Fruit fly (Drosophila melanogaster) whole organism, embryonic: ENCODE results near the gene CG42728.

ENCODE experiments used
- Antp ChIP-seq: fragments of 200-800 bp; sonication (Bioruptor generic); optimal IDR thresholded peaks from 3 replicates; lab custom pipeline; 2016; ENCODE audit warnings: missing biosample characterization, missing genetic modification characterization
- Bgb ChIP-seq: fragments of 200-800 bp; sonication (Bioruptor generic); IDR thresholded peaks from 2 replicates; pipeline ENCODE4 v1.3.6; 2022; ENCODE audit warnings: missing biosample characterization, missing genetic modification characterization; ENCODE audit not compliant: partially characterized antibody
- CG10267 ChIP-seq: fragments of 200-800 bp; sonication (Bioruptor generic); optimal IDR thresholded peaks from 2 replicates; lab custom pipeline; 2018; ENCODE audit warnings: missing biosample characterization, mild to moderate bottlenecking, missing genetic modification characterization, moderate library complexity
- CG10654 ChIP-seq: fragments of 200-800 bp; sonication (Bioruptor generic); optimal IDR thresholded peaks from 2 replicates; lab custom pipeline; 2016; ENCODE audit warnings: missing biosample characterization, missing genetic modification characterization
- CG10979 ChIP-seq: fragments of 200-800 bp; sonication (Bioruptor generic); optimal IDR thresholded peaks from 2 replicates; lab custom pipeline; 2018; ENCODE audit warnings: missing biosample characterization, mild to moderate bottlenecking, missing genetic modification characterization, moderate library complexity
- CG11504 ChIP-seq: fragments of 200-800 bp; sonication (Bioruptor generic); optimal IDR thresholded peaks from 3 replicates; lab custom pipeline; 2019; ENCODE audit warnings: missing biosample characterization, mild to moderate bottlenecking, missing genetic modification characterization, moderate library complexity
- CG1233 ChIP-seq: fragments of 200-800 bp; sonication (Bioruptor generic); optimal IDR thresholded peaks from 4 replicates; lab custom pipeline; 2018; ENCODE audit warnings: missing biosample characterization, mild to moderate bottlenecking, missing genetic modification characterization
- CG13624 ChIP-seq: fragments of 200-800 bp; sonication (Bioruptor generic); optimal IDR thresholded peaks from 2 replicates; lab custom pipeline; 2016; ENCODE audit warnings: missing biosample characterization, missing genetic modification characterization
- CG15269 ChIP-seq: fragments of 200-800 bp; sonication (Bioruptor generic); optimal IDR thresholded peaks from 2 replicates; lab custom pipeline; 2018; ENCODE audit warnings: missing biosample characterization, mild to moderate bottlenecking, missing genetic modification characterization, moderate library complexity
- CG15601 ChIP-seq: fragments of 200-800 bp; sonication (Bioruptor generic); optimal IDR thresholded peaks from 3 replicates; lab custom pipeline; 2019; ENCODE audit warnings: missing biosample characterization, mild to moderate bottlenecking, missing genetic modification characterization, moderate library complexity
- CG1647 ChIP-seq: fragments of 200-800 bp; sonication (Bioruptor generic); optimal IDR thresholded peaks from 3 replicates; lab custom pipeline; 2016; ENCODE audit warnings: missing biosample characterization, missing genetic modification characterization
- CG18599 ChIP-seq: fragments of 200-800 bp; sonication (Bioruptor generic); optimal IDR thresholded peaks from 3 replicates; lab custom pipeline; 2017; ENCODE audit warnings: missing biosample characterization, missing genetic modification characterization, mild to moderate bottlenecking, moderate library complexity, missing genetic modification reagents
- CG2202 ChIP-seq: fragments of 200-800 bp; sonication (Bioruptor generic); optimal IDR thresholded peaks from 2 replicates; lab custom pipeline; 2018; ENCODE audit warnings: missing biosample characterization, mild to moderate bottlenecking, missing genetic modification characterization
- CG30020 ChIP-seq: fragments of 200-800 bp; optimal IDR thresholded peaks from 2 replicates; lab custom pipeline; 2019; ENCODE audit warnings: missing biosample characterization, mild to moderate bottlenecking, missing genetic modification characterization, moderate library complexity
- CG3281 ChIP-seq: fragments of 200-800 bp; sonication (Bioruptor generic); optimal IDR thresholded peaks from 3 replicates; lab custom pipeline; 2017; ENCODE audit warnings: missing biosample characterization, mild to moderate bottlenecking, missing genetic modification characterization
- CG4730 ChIP-seq: fragments of 200-800 bp; sonication (Bioruptor generic); IDR thresholded peaks from 2 replicates; pipeline ENCODE4 v1.3.6; 2022; ENCODE audit warnings: missing biosample characterization, missing genetic modification characterization
- CG6813 ChIP-seq: fragments of 200-800 bp; sonication (Bioruptor generic); optimal IDR thresholded peaks from 2 replicates; lab custom pipeline; 2017; ENCODE audit warnings: missing biosample characterization, missing genetic modification characterization, mild to moderate bottlenecking, moderate library complexity, missing genetic modification reagents
- CG7786 ChIP-seq: fragments of 200-800 bp; sonication (Bioruptor generic); optimal IDR thresholded peaks from 2 replicates; lab custom pipeline; 2016; ENCODE audit warnings: missing biosample characterization, missing genetic modification characterization
- CG8089 ChIP-seq: fragments of 200-800 bp; sonication (Bioruptor generic); optimal IDR thresholded peaks from 3 replicates; lab custom pipeline; 2016; ENCODE audit warnings: missing biosample characterization, missing genetic modification characterization
- CG8924 ChIP-seq: fragments of 200-800 bp; optimal IDR thresholded peaks from 3 replicates; lab custom pipeline; 2019; ENCODE audit warnings: missing biosample characterization, mild to moderate bottlenecking, missing genetic modification characterization, moderate library complexity
- CG9215 ChIP-seq: fragments of 200-800 bp; sonication (Bioruptor generic); IDR thresholded peaks from 2 replicates; pipeline ENCODE4 v1.3.6; 2022; ENCODE audit warnings: missing biosample characterization, missing genetic modification characterization
- D ChIP-seq, 2 experiments: fragments of 200-800 bp in 1 of 2; fragments of >200 bp in 1 of 2; sonication (Bioruptor generic) in 1 of 2; optimal IDR thresholded peaks; 2 replicates in 1 of 2; 3 replicates in 1 of 2; lab custom pipeline; 2017; ENCODE audit warnings: mild to moderate bottlenecking in 1 of 2, missing biosample characterization in 1 of 2, missing genetic modification characterization in 1 of 2, missing genetic modification reagents in 1 of 2
- Dfd ChIP-seq, 2 experiments: fragments of >200 bp; optimal IDR thresholded peaks; 2 replicates each; lab custom pipeline; 2017; ENCODE audit warnings: missing biosample characterization in 2 of 2, missing genetic modification characterization in 2 of 2
- Dp ChIP-seq: fragments of 200-800 bp; sonication (Bioruptor generic); optimal IDR thresholded peaks from 2 replicates; lab custom pipeline; 2018; ENCODE audit warnings: missing biosample characterization, mild to moderate bottlenecking, missing genetic modification characterization, moderate library complexity
- E2f1 ChIP-seq: fragments of 200-800 bp; sonication (Bioruptor generic); IDR thresholded peaks from 2 replicates; pipeline ENCODE4 v1.3.6; 2022; ENCODE audit warnings: missing biosample characterization, missing genetic modification characterization
- Fer3 ChIP-seq: fragments of 200-800 bp; sonication (Bioruptor generic); optimal IDR thresholded peaks from 2 replicates; lab custom pipeline; 2018; ENCODE audit warnings: missing biosample characterization, mild to moderate bottlenecking, missing genetic modification characterization, moderate library complexity
- Gug ChIP-seq: fragments of 200-800 bp; sonication (Bioruptor generic); IDR thresholded peaks from 4 replicates; pipeline ENCODE4 v1.3.6; 2022; ENCODE audit warnings: missing biosample characterization, missing genetic modification characterization
- Lpt ChIP-seq: fragments of >200 bp; optimal IDR thresholded peaks from 2 replicates; lab custom pipeline; 2018; ENCODE audit warnings: missing biosample characterization, missing genetic modification characterization
- Mad ChIP-seq: fragments of 200-800 bp; sonication (Bioruptor generic); optimal IDR thresholded peaks from 2 replicates; lab custom pipeline; 2016; ENCODE audit warnings: missing biosample characterization, missing genetic modification characterization
- NC2β ChIP-seq: fragments of 200-800 bp; sonication (Bioruptor generic); optimal IDR thresholded peaks from 2 replicates; lab custom pipeline; 2016; ENCODE audit warnings: missing biosample characterization, missing genetic modification characterization
- Opbp ChIP-seq: fragments of 200-800 bp; sonication (Bioruptor generic); IDR thresholded peaks from 3 replicates; pipeline ENCODE4 v1.3.6; 2022; ENCODE audit warnings: missing biosample characterization, missing genetic modification characterization; ENCODE audit not compliant: partially characterized antibody
- Pdp1 ChIP-seq, 2 experiments: fragments of 200-800 bp; sonication (Bioruptor generic); optimal IDR thresholded peaks; 3 replicates each; lab custom pipeline; 2016; ENCODE audit warnings: missing biosample characterization in 2 of 2, missing genetic modification characterization in 2 of 2, mild to moderate bottlenecking in 1 of 2, moderate library complexity in 1 of 2
- Ssrp ChIP-seq: fragments of 200-800 bp; sonication (Bioruptor generic); optimal IDR thresholded peaks from 2 replicates; lab custom pipeline; 2018; ENCODE audit warnings: missing biosample characterization, mild to moderate bottlenecking, missing genetic modification characterization, moderate library complexity
- Tbp ChIP-seq: fragments of >200 bp; optimal IDR thresholded peaks from 2 replicates; lab custom pipeline; 2018; ENCODE audit warnings: missing biosample characterization, missing genetic modification characterization
- bcd ChIP-seq: fragments of 200-800 bp; sonication (Bioruptor generic); optimal IDR thresholded peaks from 2 replicates; lab custom pipeline; 2017; ENCODE audit warnings: missing biosample characterization, mild to moderate bottlenecking, missing genetic modification characterization
- corto ChIP-seq: fragments of 200-800 bp; sonication (Bioruptor generic); optimal IDR thresholded peaks from 2 replicates; lab custom pipeline; 2016; ENCODE audit warnings: missing biosample characterization, mild to moderate bottlenecking, missing genetic modification characterization, moderate library complexity
- dimm ChIP-seq: fragments of 200-800 bp; sonication (Bioruptor generic); IDR thresholded peaks from 2 replicates; pipeline ENCODE4 v1.3.6; 2022; ENCODE audit warnings: missing biosample characterization, missing genetic modification characterization
- dm ChIP-seq: fragments of 200-800 bp; sonication (Bioruptor generic); optimal IDR thresholded peaks from 3 replicates; lab custom pipeline; 2016; ENCODE audit warnings: missing biosample characterization, missing genetic modification characterization
- eve ChIP-seq, 2 experiments: fragments of >200 bp; optimal IDR thresholded peaks; 2 replicates each; lab custom pipeline; 2017; ENCODE audit warnings: missing biosample characterization in 2 of 2, missing genetic modification characterization in 2 of 2
- gcm2 ChIP-seq: fragments of 200-800 bp; sonication (Bioruptor generic); optimal IDR thresholded peaks from 2 replicates; lab custom pipeline; 2016; ENCODE audit warnings: missing biosample characterization, missing genetic modification characterization
- sens-2 ChIP-seq: fragments of 200-800 bp; sonication (Bioruptor generic); IDR thresholded peaks from 2 replicates; pipeline ENCODE4 v1.3.6; 2022; ENCODE audit warnings: missing biosample characterization, missing genetic modification characterization
- sima ChIP-seq: fragments of 200-800 bp; sonication (Bioruptor generic); optimal IDR thresholded peaks from 2 replicates; lab custom pipeline; 2016; ENCODE audit warnings: missing biosample characterization, missing genetic modification characterization
- slbo ChIP-seq: fragments of 200-800 bp; sonication (Bioruptor generic); IDR thresholded peaks from 2 replicates; pipeline ENCODE4 v1.3.6; 2022; ENCODE audit warnings: missing biosample characterization, missing genetic modification characterization
- so ChIP-seq: fragments of 200-800 bp; sonication (Bioruptor generic); IDR thresholded peaks from 3 replicates; pipeline ENCODE4 v1.3.6; 2022; ENCODE audit warnings: missing biosample characterization, missing genetic modification characterization
- stc ChIP-seq: fragments of 200-800 bp; sonication (Bioruptor generic); IDR thresholded peaks from 2 replicates; pipeline ENCODE4 v1.3.6; 2022; ENCODE audit warnings: missing biosample characterization, missing genetic modification characterization
- trem ChIP-seq: fragments of 200-800 bp; optimal IDR thresholded peaks from 3 replicates; lab custom pipeline; 2019; ENCODE audit warnings: missing biosample characterization, mild to moderate bottlenecking, missing genetic modification characterization, moderate library complexity

The CG42728 gene

dm6 chr3L:15498745-15499144 lies 29.3 kb downstream of the CG42728 start, which contains the start of gene CG7275 (continued):
- TF ChIP-seq Mad (GFP tag; lab: Kevin White, UChicago) (no peak), Tbp (no peak), Bgb (GFP tag; lab: Robert Waterston, UW) (peak; percentile 74), CG8089 (GFP tag; lab: Kevin White, UChicago) (no peak), dimm (GFP tag; lab: Robert Waterston, UW) (no peak), Fer3 (tag; lab: Kevin White, UChicago) (no peak), gcm2 (GFP tag; lab: Kevin White, UChicago) (no peak), sens-2 (GFP tag; lab: Robert Waterston, UW) (no peak), Lpt (no peak), E2f1 (GFP tag; lab: Robert Waterston, UW) (no peak), so (no peak), CG18599 (GFP tag; lab: Kevin White, UChicago) (no peak), sima (GFP tag; lab: Kevin White, UChicago) (no peak), stc (GFP tag; lab: Robert Waterston, UW) (no peak), corto (GFP tag; lab: Kevin White, UChicago) (no peak), slbo (no peak), CG10654 (no peak), CG1233 (GFP tag; lab: Kevin White, UChicago) (no peak), Ssrp (tag; lab: Kevin White, UChicago) (no peak), eve (GFP tag; optimal IDR thresholded peaks at IDR 0.05; lab: Kevin White, UChicago) (no peak), CG13624 (GFP tag; lab: Kevin White, UChicago) (peak; percentile 55), trem (tag; lab: Kevin White, UChicago) (peak; percentile 60), CG15269 (no peak), CG3281 (GFP tag; lab: Kevin White, UChicago) (peak; percentile 28), Pdp1 (GFP tag; optimal IDR thresholded peaks at IDR 0.05; lab: Kevin White, UChicago) (no peak), CG11504 (no peak), CG4730 (GFP tag; lab: Robert Waterston, UW) (no peak), dm (GFP tag; lab: Kevin White, UChicago) (peak; percentile 95), NC2β (GFP tag; lab: Kevin White, UChicago) (no peak), CG7786 (GFP tag; lab: Kevin White, UChicago) (no peak), CG10267 (tag; lab: Kevin White, UChicago) (peak; percentile 58), CG15601 (tag; lab: Kevin White, UChicago) (peak; percentile 48), CG30020 (tag; lab: Kevin White, UChicago) (no peak), D (optimal IDR thresholded peaks at IDR 0.05; lab: Kevin White, UChicago) (no peak), D (GFP tag; optimal IDR thresholded peaks at IDR 0.05; lab: Kevin White, UChicago) (no peak), CG10979 (tag; lab: Kevin White, UChicago) (no peak), Dfd (GFP tag; optimal IDR thresholded peaks at IDR 0.05; lab: Kevin White, UChicago) (no peak), CG2202 (tag; lab: Kevin White, UChicago) (no peak), CG9215 (GFP tag; lab: Robert Waterston, UW) (no peak), bcd (no peak), Antp (no peak), Gug (GFP tag; lab: Robert Waterston, UW) (no peak), CG8924 (tag; lab: Kevin White, UChicago) (no peak), CG1647 (GFP tag; lab: Kevin White, UChicago) (no peak), Opbp (GFP tag; lab: Robert Waterston, UW) (peak; percentile 65; the same call in 2 of the 3 replicates), CG6813 (no peak), Dp (GFP tag; lab: Kevin White, UChicago) (peak; percentile 98)
